Worm (Caenorhabditis elegans) whole organism, L4/young adult: ENCODE measurements around the gene ZK105.3.

ENCODE experiments used
- W03F9.2 ChIP-seq: fragments of 150-350 bp; optimal IDR thresholded peaks from 2 replicates; lab custom pipeline; 2014; ENCODE audit warnings: missing biosample characterization, missing genetic modification characterization
- dao-5 ChIP-seq: sonication (generic microtip); optimal IDR thresholded peaks from 2 replicates; lab custom pipeline; 2016; ENCODE audit warnings: missing genotype, missing genetic modification characterization, moderate library complexity, missing compliant biosample characterization
- him-1 ChIP-seq: sonication (generic microtip); optimal IDR thresholded peaks from 2 replicates; lab custom pipeline; 2016; ENCODE audit warnings: missing genotype, missing genetic modification reagents, missing genetic modification characterization, missing compliant biosample characterization

DNA sequence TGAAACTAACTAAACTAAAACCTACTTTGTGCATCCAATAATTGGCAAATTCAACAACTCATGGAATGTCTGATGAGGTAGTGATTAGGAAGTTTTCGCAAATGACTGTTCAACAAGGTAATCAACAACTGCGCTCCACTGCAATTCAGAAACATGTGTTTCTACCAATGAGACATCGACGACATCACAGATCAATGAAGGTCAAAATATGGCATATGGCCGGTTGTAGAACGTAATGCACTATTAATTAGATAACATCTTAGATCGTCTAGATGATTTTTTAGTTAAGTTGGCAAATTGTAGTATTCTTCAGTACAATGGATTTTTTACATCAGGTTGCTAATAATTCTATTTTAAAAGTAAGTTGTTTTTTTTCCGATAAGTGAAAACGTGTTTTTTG, 10.8 kb upstream of the ZK105.3 start, which contains the start of the genes nhr-94 and nhr-152:
- TF ChIP-seq W03F9.2 (no peak), him-1 (tag; lab: Kevin White, UChicago) (no peak), dao-5 (tag; lab: Kevin White, UChicago) (no peak)
